Worm (Caenorhabditis elegans) whole organism, L4 larva: ENCODE data around the gene C47E12.9.
A peak's percentile ranks its signal among the peaks of the same experiment; 100 is the strongest.

Source experiments
- D1046.2 ChIP-seq: fragments of 200-800 bp; sonication (Bioruptor generic); IDR thresholded peaks from 2 replicates; pipeline ENCODE4 v1.3.6; 2022; ENCODE audit warnings: missing genetic modification characterization, missing compliant biosample characterization
- F26F4.8 ChIP-seq: fragments of 200-800 bp; sonication (Bioruptor generic); conservative IDR thresholded peaks from 2 replicates; pipeline ENCODE4 v1.3.6; 2022; ENCODE audit warnings: missing genetic modification characterization, missing compliant biosample characterization
- T20F7.1 ChIP-seq: fragments of 200-800 bp; sonication (Bioruptor generic); optimal IDR thresholded peaks from 2 replicates; lab custom pipeline; 2018; ENCODE audit warnings: mild to moderate bottlenecking, missing genetic modification characterization, missing compliant biosample characterization
- Y75B8A.6 ChIP-seq: fragments of 200-800 bp; sonication (Bioruptor generic); IDR thresholded peaks from 2 replicates; pipeline ENCODE4 v1.3.6; 2022; ENCODE audit warnings: missing genetic modification reagents, missing genetic modification characterization, missing compliant biosample characterization
- ZK337.2 ChIP-seq: fragments of 200-800 bp; sonication (Bioruptor generic); IDR thresholded peaks from 2 replicates; pipeline ENCODE4 v1.3.6; 2022; ENCODE audit warnings: missing genetic modification reagents, missing genetic modification characterization, missing compliant biosample characterization
- aha-1 ChIP-seq: fragments of 150-350 bp; peaks from one replicate; lab custom pipeline; 2014; ENCODE audit warnings: missing biosample characterization, missing genetic modification characterization
- ceh-32 ChIP-seq: sonication (generic microtip); optimal IDR thresholded peaks from 2 replicates; lab custom pipeline; 2016; ENCODE audit warnings: mild to moderate bottlenecking, missing genetic modification characterization, missing compliant biosample characterization; ENCODE audit not compliant: poor library complexity
- ceh-62 ChIP-seq: sonication (generic microtip); optimal IDR thresholded peaks from 2 replicates; lab custom pipeline; 2017; ENCODE audit warnings: missing biosample characterization, missing genetic modification characterization
- ctbp-1 ChIP-seq: fragments of 200-800 bp; sonication (Bioruptor generic); IDR thresholded peaks from 2 replicates; pipeline ENCODE4 v1.3.6; 2022; ENCODE audit warnings: missing genetic modification reagents, missing genetic modification characterization, missing compliant biosample characterization
- daf-16 ChIP-seq, 3 experiments: sonication (generic microtip); optimal IDR thresholded peaks; 2 replicates each; lab custom pipeline; 2016 to 2017; ENCODE audit warnings: missing genetic modification characterization in 3 of 3, missing genetic modification reagents in 3 of 3, mild to moderate bottlenecking in 2 of 3, missing compliant biosample characterization in 2 of 3, missing biosample characterization in 1 of 3, moderate library complexity in 1 of 3
- daf-19 ChIP-seq: fragments of 200-800 bp; sonication (Bioruptor generic); conservative IDR thresholded peaks from 2 replicates; pipeline ENCODE4 v1.3.6; 2022; ENCODE audit warnings: missing genetic modification characterization, missing compliant biosample characterization
- dmd-8 ChIP-seq: fragments of 200-800 bp; sonication (Bioruptor generic); IDR thresholded peaks from 2 replicates; pipeline ENCODE4 v1.3.6; 2022; ENCODE audit warnings: missing genetic modification characterization, missing compliant biosample characterization
- dmd-9 ChIP-seq: fragments of 200-800 bp; sonication (Bioruptor generic); IDR thresholded peaks from 2 replicates; pipeline ENCODE4 v1.3.6; 2022; ENCODE audit warnings: missing genetic modification reagents, missing genetic modification characterization, missing compliant biosample characterization
- dpl-1 ChIP-seq: fragments of 150-350 bp; optimal IDR thresholded peaks from 2 replicates; lab custom pipeline; 2014; ENCODE audit warnings: missing biosample characterization, missing genetic modification reagents, missing genetic modification characterization
- dve-1 ChIP-seq: sonication (generic microtip); optimal IDR thresholded peaks from 2 replicates; lab custom pipeline; 2017; ENCODE audit warnings: antibody characterized with exemption, mild to moderate bottlenecking, missing genetic modification characterization, missing compliant biosample characterization; ENCODE audit not compliant: insufficient read depth
- hif-1 ChIP-seq, 2 experiments: sonication (generic microtip); optimal IDR thresholded peaks; 2 replicates each; lab custom pipeline; 2016 to 2017; ENCODE audit warnings: missing compliant biosample characterization in 2 of 2, missing genetic modification characterization in 2 of 2, missing genetic modification reagents in 2 of 2, missing genotype in 2 of 2, mild to moderate bottlenecking in 1 of 2
- hlh-11 ChIP-seq: fragments of 200-800 bp; sonication (Bioruptor generic); optimal IDR thresholded peaks from 2 replicates; lab custom pipeline; 2018; ENCODE audit warnings: mild to moderate bottlenecking, missing genetic modification characterization, missing compliant biosample characterization
- hlh-30 ChIP-seq: sonication (generic microtip); optimal IDR thresholded peaks from 2 replicates; lab custom pipeline; 2017; ENCODE audit warnings: antibody characterized with exemption, mild to moderate bottlenecking, missing genetic modification characterization, missing compliant biosample characterization; ENCODE audit not compliant: insufficient read depth
- lin-1 ChIP-seq: fragments of 200-800 bp; sonication (Bioruptor generic); IDR thresholded peaks from 2 replicates; pipeline ENCODE4 v1.3.6; 2022; ENCODE audit warnings: missing genetic modification reagents, missing genetic modification characterization, missing compliant biosample characterization
- lin-15B ChIP-seq: fragments of 150-350 bp; sonication (generic microtip); optimal IDR thresholded peaks from 3 replicates; lab custom pipeline; 2014; ENCODE audit warnings: missing biosample characterization, missing genetic modification characterization
- lin-29 ChIP-seq: fragments of 200-800 bp; sonication (Bioruptor generic); IDR thresholded peaks from 2 replicates; pipeline ENCODE4 v1.3.6; 2022; ENCODE audit warnings: missing genetic modification reagents, missing genetic modification characterization, missing compliant biosample characterization
- lin-38 ChIP-seq: fragments of 200-800 bp; sonication (Bioruptor generic); IDR thresholded peaks from 2 replicates; pipeline ENCODE4 v1.3.6; 2022; ENCODE audit warnings: missing genetic modification reagents, missing genetic modification characterization, missing compliant biosample characterization
- lir-3 ChIP-seq: sonication (generic microtip); optimal IDR thresholded peaks from 2 replicates; lab custom pipeline; 2016; ENCODE audit warnings: mild to moderate bottlenecking, missing genetic modification characterization, missing compliant biosample characterization
- mdt-29 ChIP-seq: fragments of 200-800 bp; sonication (Bioruptor generic); IDR thresholded peaks from 2 replicates; pipeline ENCODE4 v1.3.6; 2022; ENCODE audit warnings: missing genetic modification reagents, missing genetic modification characterization, missing compliant biosample characterization
- nhr-10 ChIP-seq: fragments of 150-350 bp; optimal IDR thresholded peaks from 2 replicates; lab custom pipeline; 2014; ENCODE audit warnings: missing biosample characterization, missing genetic modification characterization
- nhr-102 ChIP-seq: sonication (generic microtip); optimal IDR thresholded peaks from 2 replicates; lab custom pipeline; 2016; ENCODE audit warnings: mild to moderate bottlenecking, missing genetic modification characterization, moderate library complexity, missing compliant biosample characterization
- nhr-11 ChIP-seq: fragments of 150-350 bp; optimal IDR thresholded peaks from 2 replicates; lab custom pipeline; 2014; ENCODE audit warnings: missing biosample characterization, missing genetic modification characterization
- nhr-28 ChIP-seq: fragments of 150-350 bp; optimal IDR thresholded peaks from 2 replicates; lab custom pipeline; 2014; ENCODE audit warnings: missing biosample characterization, missing genetic modification characterization
- nhr-48 ChIP-seq: sonication (generic microtip); optimal IDR thresholded peaks from 2 replicates; lab custom pipeline; 2016; ENCODE audit warnings: mild to moderate bottlenecking, missing genetic modification characterization, missing compliant biosample characterization
- nhr-6 ChIP-seq: fragments of 150-350 bp; optimal IDR thresholded peaks from 2 replicates; lab custom pipeline; 2014; ENCODE audit warnings: missing biosample characterization, missing genetic modification characterization
- nhr-77 ChIP-seq: fragments of 150-350 bp; optimal IDR thresholded peaks from 2 replicates; lab custom pipeline; 2014; ENCODE audit warnings: missing biosample characterization, missing genetic modification characterization
- rbr-2 ChIP-seq: sonication (generic microtip); optimal IDR thresholded peaks from 2 replicates; lab custom pipeline; 2016; ENCODE audit warnings: missing genotype, missing genetic modification characterization, missing compliant biosample characterization
- sdz-12 ChIP-seq: fragments of 200-800 bp; sonication (Bioruptor generic); optimal IDR thresholded peaks from 2 replicates; lab custom pipeline; 2018; ENCODE audit warnings: mild to moderate bottlenecking, missing genetic modification characterization, missing compliant biosample characterization
- set-16 ChIP-seq: fragments of 200-800 bp; sonication (Bioruptor generic); IDR thresholded peaks from 2 replicates; pipeline ENCODE4 v1.3.6; 2022; ENCODE audit warnings: missing genetic modification reagents, missing genetic modification characterization, missing compliant biosample characterization
- tag-97 ChIP-seq: fragments of 200-800 bp; sonication (Bioruptor generic); IDR thresholded peaks from 2 replicates; pipeline ENCODE4 v1.3.6; 2022; ENCODE audit warnings: missing genetic modification characterization, missing compliant biosample characterization
- unc-62 ChIP-seq, 3 experiments: fragments of 150-350 bp in 1 of 3; sonication (generic microtip); optimal IDR thresholded peaks in 2 of 3; peaks in 1 of 3; 1 replicate in 1 of 3; 2 replicates in 2 of 3; lab custom pipeline; 2014 to 2017; ENCODE audit warnings: missing biosample characterization in 3 of 3, missing genetic modification characterization in 3 of 3, missing genetic modification reagents in 3 of 3, missing genotype in 1 of 3
- zip-2 ChIP-seq: fragments of 150-350 bp; optimal IDR thresholded peaks from 2 replicates; lab custom pipeline; 2014; ENCODE audit warnings: missing biosample characterization, missing genetic modification characterization

C47E12.9 gene

ce11 chrIV:9974392-9974791, at the start of gene C47E12.9:
Gene C47E12.9 (plus strand): TSS chrIV:9974692.
- TF ChIP-seq mdt-29, result no peak

ce11 chrIV:9928180-9928896, 46.2 kb upstream of the C47E12.9 start, which contains the start of gene dur-1:
Gene dur-1 (minus strand): TSS chrIV:9928230.
- peak in 1 of 2 experiments; percentile 91 for TF ChIP-seq unc-62 (GFP tag; optimal IDR thresholded peaks at IDR 0.05 in 1 of 2; lab: Kevin White, UChicago)
- no peak for TF ChIP-seq unc-62 (tag; optimal IDR thresholded peaks at IDR 0.05; lab: Kevin White, UChicago)
- no peak for TF ChIP-seq ceh-32 (tag; lab: Kevin White, UChicago)
- peak; percentile 67 for TF ChIP-seq nhr-11 (tag; lab: Kevin White, UChicago)
- TF ChIP-seq ceh-62, result no peak
- no peak for TF ChIP-seq Y75B8A.6 (GFP tag; lab: Robert Waterston, UW)
- TF ChIP-seq hlh-11 (tag; lab: Kevin White, UChicago), result peak; percentile 10
- TF ChIP-seq daf-19 (GFP tag; lab: Robert Waterston, UW), result no peak
- no peak for TF ChIP-seq D1046.2
- no peak for TF ChIP-seq rbr-2 (tag; lab: Kevin White, UChicago)
- TF ChIP-seq lin-15B (tag; lab: Kevin White, UChicago), result no peak
- no peak for TF ChIP-seq ZK337.2 (GFP tag; lab: Robert Waterston, UW)
- TF ChIP-seq daf-16 (GFP tag; optimal IDR thresholded peaks at IDR 0.05; lab: Kevin White, UChicago), result peak in 1 of 2 experiments; percentile 90
- no peak for TF ChIP-seq daf-16 (tag; optimal IDR thresholded peaks at IDR 0.05; lab: Kevin White, UChicago)
- TF ChIP-seq, all 104 proteins: peak for 4

- TF ChIP-seq dmd-8 (GFP tag; lab: Robert Waterston, UW) (no peak), tag-97 (GFP tag; lab: Robert Waterston, UW) (no peak), nhr-28 (tag; lab: Kevin White, UChicago) (peak; percentile 18), sdz-12 (GFP tag; lab: Kevin White, UChicago) (no peak), rbr-2 (tag; lab: Kevin White, UChicago) (peak; percentile 28), lin-38 (GFP tag; lab: Robert Waterston, UW) (peak; percentile 89), nhr-6 (tag; lab: Kevin White, UChicago) (peak; percentile 16), T20F7.1 (GFP tag; lab: Kevin White, UChicago) (peak; percentile 90), dve-1 (tag; lab: Kevin White, UChicago) (peak; percentile 7), dpl-1 (GFP tag; lab: Kevin White, UChicago) (peak; percentile 44), nhr-77 (tag; lab: Kevin White, UChicago) (peak; percentile 65), aha-1 (tag; lab: Kevin White, UChicago) (peak; percentile 30)
Measured at ce11 chrIV:9932055-9932454, 42.4 kb upstream of the C47E12.9 start, which contains the start of the genes trmt-10A and F25H8.2. Gene trmt-10A (minus strand): TSS chrIV:9932213. Gene F25H8.2 (plus strand): TSS chrIV:9932235.

- TF ChIP-seq lin-15B (tag; lab: Kevin White, UChicago) (no peak), nhr-10 (tag; lab: Kevin White, UChicago) (no peak), set-16 (GFP tag; lab: Robert Waterston, UW) (0 out of 2 replicates have a peak, but pooled peaks have one; percentile 18)
Measured at ce11 chrIV:9933580-9933979, 40.9 kb upstream of the C47E12.9 start, which contains the start of gene spe-29. Gene spe-29 (plus strand): TSS chrIV:9933880.

- peak in 1 of 2 experiments; percentile 99 for TF ChIP-seq unc-62 (GFP tag; optimal IDR thresholded peaks at IDR 0.05 in 1 of 2; lab: Kevin White, UChicago)
- no peak for TF ChIP-seq unc-62 (tag; optimal IDR thresholded peaks at IDR 0.05; lab: Kevin White, UChicago)
- TF ChIP-seq dmd-9, result no peak
Measured at ce11 chrIV:9943214-9943613, 31.3 kb upstream of the C47E12.9 start.

- TF ChIP-seq sdz-12 (GFP tag; lab: Kevin White, UChicago) (no peak), lir-3 (tag; lab: Kevin White, UChicago) (no peak), hlh-30 (tag; lab: Kevin White, UChicago) (no peak), ctbp-1 (GFP tag; lab: Robert Waterston, UW) (no peak), lin-29 (GFP tag; lab: Robert Waterston, UW) (no peak), nhr-48 (tag; lab: Kevin White, UChicago) (no peak), lin-1 (GFP tag; lab: Robert Waterston, UW) (no peak), F26F4.8 (GFP tag; lab: Robert Waterston, UW) (no peak), lin-15B (tag; lab: Kevin White, UChicago) (no peak), dmd-8 (GFP tag; lab: Robert Waterston, UW) (no peak), nhr-77 (tag; lab: Kevin White, UChicago) (no peak), nhr-102 (tag; lab: Kevin White, UChicago) (no peak), ceh-32 (tag; lab: Kevin White, UChicago) (no peak), hif-1 (tag; optimal IDR thresholded peaks at IDR 0.05; lab: Kevin White, UChicago) (no peak), zip-2 (tag; lab: Kevin White, UChicago) (no peak)
Measured at ce11 chrIV:9944279-9944678, 30.2 kb upstream of the C47E12.9 start.
